Fruit fly (Drosophila melanogaster) whole organism, wandering third instar larva: ENCODE results near the gene CG43675.

Experiments
- Abd-B ChIP-seq: fragments of >200 bp; optimal IDR thresholded peaks from 2 replicates; lab custom pipeline; 2017; ENCODE audit warnings: missing biosample characterization, missing genetic modification characterization
- CG32264 ChIP-seq: fragments of 200-800 bp; sonication (Bioruptor generic); optimal IDR thresholded peaks from 2 replicates; lab custom pipeline; 2016; ENCODE audit warnings: missing biosample characterization, missing genetic modification characterization
- CG9705 ChIP-seq: fragments of 200-800 bp; sonication (Bioruptor generic); optimal IDR thresholded peaks from 2 replicates; lab custom pipeline; 2018; ENCODE audit warnings: missing biosample characterization, mild to moderate bottlenecking, missing genetic modification characterization
- CrebA ChIP-seq: fragments of 200-800 bp; sonication (Bioruptor generic); optimal IDR thresholded peaks from 2 replicates; lab custom pipeline; 2016; ENCODE audit warnings: missing biosample characterization, mild to moderate bottlenecking, missing genetic modification characterization, borderline replicate concordance
- Dfd ChIP-seq: fragments of >200 bp; optimal IDR thresholded peaks from 2 replicates; lab custom pipeline; 2017; ENCODE audit warnings: missing biosample characterization, missing genetic modification characterization
- Dif ChIP-seq: fragments of 200-275, 200-300 bp; sonication (Bioruptor generic); optimal IDR thresholded peaks from 2 replicates; lab custom pipeline; 2018; ENCODE audit warnings: missing biosample characterization, missing genetic modification characterization; ENCODE audit not compliant: partially characterized antibody
- GATAd ChIP-seq: sonication (Bioruptor generic); optimal IDR thresholded peaks from 2 replicates; lab custom pipeline; 2016; ENCODE audit warnings: missing biosample characterization, missing genetic modification characterization
- HLH106 ChIP-seq: fragments of 200-800 bp; optimal IDR thresholded peaks from 3 replicates; lab custom pipeline; 2019; ENCODE audit warnings: missing biosample characterization, mild to moderate bottlenecking, missing genetic modification characterization, moderate library complexity
- Hnf4 ChIP-seq: fragments of 200-800 bp; sonication (Bioruptor generic); optimal IDR thresholded peaks from 2 replicates; lab custom pipeline; 2016; ENCODE audit warnings: missing biosample characterization, mild to moderate bottlenecking, missing genetic modification characterization
- Hr78 ChIP-seq: fragments of >200 bp; optimal IDR thresholded peaks from 2 replicates; lab custom pipeline; 2017; ENCODE audit warnings: missing biosample characterization, missing genetic modification characterization
- Hr83 ChIP-seq: fragments of 200-300 bp; sonication (Bioruptor generic); optimal IDR thresholded peaks from 2 replicates; lab custom pipeline; 2016; ENCODE audit warnings: missing biosample characterization, mild to moderate bottlenecking, missing genetic modification characterization, moderate library complexity; ENCODE audit not compliant: poor library complexity, severe bottlenecking
- Jra ChIP-seq: sonication (Bioruptor generic); optimal IDR thresholded peaks from 2 replicates; lab custom pipeline; 2016; ENCODE audit warnings: missing biosample characterization, missing genetic modification characterization
- Mio ChIP-seq: sonication (Bioruptor generic); optimal IDR thresholded peaks from 2 replicates; lab custom pipeline; 2016; ENCODE audit warnings: missing biosample characterization, missing genetic modification characterization
- Myc ChIP-seq: fragments of >200 bp; optimal IDR thresholded peaks from 2 replicates; lab custom pipeline; 2017
- N ChIP-seq: fragments of >200 bp; optimal IDR thresholded peaks from 2 replicates; lab custom pipeline; 2018; ENCODE audit warnings: missing biosample characterization, missing external identifiers, missing genetic modification characterization
- OdsH ChIP-seq: fragments of 200-800 bp; sonication (Bioruptor generic); optimal IDR thresholded peaks from 2 replicates; lab custom pipeline; 2016; ENCODE audit warnings: missing biosample characterization, mild to moderate bottlenecking, missing genetic modification characterization
- Rel ChIP-seq, 2 experiments: fragments of 200-800 bp; sonication (Bioruptor generic) in 1 of 2; optimal IDR thresholded peaks; 2 replicates in 1 of 2; 3 replicates in 1 of 2; lab custom pipeline; 2016 to 2019; ENCODE audit warnings: mild to moderate bottlenecking in 2 of 2, missing biosample characterization in 2 of 2, missing genetic modification characterization in 2 of 2, moderate library complexity in 1 of 2
- Sp1 ChIP-seq: fragments of 200-800 bp; sonication (Bioruptor generic); optimal IDR thresholded peaks from 3 replicates; lab custom pipeline; 2019; ENCODE audit warnings: missing biosample characterization, mild to moderate bottlenecking, missing genetic modification characterization, moderate library complexity
- Vsx2 ChIP-seq: fragments of 200-300, 225-300 bp; sonication (Bioruptor generic); optimal IDR thresholded peaks from 2 replicates; lab custom pipeline; 2018; ENCODE audit warnings: missing biosample characterization, missing genetic modification characterization; ENCODE audit not compliant: partially characterized antibody
- br ChIP-seq: fragments of 200-800 bp; sonication (Bioruptor generic); optimal IDR thresholded peaks from 2 replicates; lab custom pipeline; 2016; ENCODE audit warnings: missing biosample characterization, missing genetic modification characterization
- brk ChIP-seq: fragments of 200-800 bp; sonication (Bioruptor generic); optimal IDR thresholded peaks from 2 replicates; lab custom pipeline; 2016; ENCODE audit warnings: missing biosample characterization, mild to moderate bottlenecking, missing genetic modification characterization
- dl ChIP-seq, 2 experiments: fragments of 175-275, 200-275 bp in 1 of 2; fragments of 200-275 bp in 1 of 2; sonication (Bioruptor generic); optimal IDR thresholded peaks; lab custom pipeline; 2018; ENCODE audit warnings: mild to moderate bottlenecking in 2 of 2, missing biosample characterization in 2 of 2, missing genetic modification characterization in 2 of 2, moderate library complexity in 2 of 2; ENCODE audit not compliant: partially characterized antibody in 2 of 2, insufficient read depth in 1 of 2
- dmrt93B ChIP-seq: fragments of 200-800 bp; sonication (Bioruptor generic); optimal IDR thresholded peaks from 2 replicates; lab custom pipeline; 2018; ENCODE audit warnings: missing biosample characterization, mild to moderate bottlenecking, missing genetic modification characterization
- dsf ChIP-seq: sonication (Bioruptor generic); optimal IDR thresholded peaks from 2 replicates; lab custom pipeline; 2016; ENCODE audit warnings: missing biosample characterization, missing genetic modification characterization, borderline replicate concordance
- ey ChIP-seq: fragments of 200-800 bp; sonication (Bioruptor generic); optimal IDR thresholded peaks from 2 replicates; lab custom pipeline; 2016; ENCODE audit warnings: missing biosample characterization, missing genetic modification characterization
- foxo ChIP-seq, 2 experiments: fragments of 200-800 bp; sonication (Bioruptor generic); optimal IDR thresholded peaks; 2 replicates in 1 of 2; 3 replicates in 1 of 2; lab custom pipeline; 2016 to 2017; ENCODE audit warnings: missing biosample characterization in 2 of 2, missing genetic modification characterization in 2 of 2
- fru ChIP-seq: fragments of 200-800 bp; sonication (Bioruptor generic); optimal IDR thresholded peaks from 3 replicates; lab custom pipeline; 2016; ENCODE audit warnings: missing biosample characterization, mild to moderate bottlenecking, missing genetic modification characterization
- h ChIP-seq: fragments of 200-800 bp; sonication (Bioruptor generic); optimal IDR thresholded peaks from 3 replicates; lab custom pipeline; 2016; ENCODE audit warnings: missing biosample characterization, mild to moderate bottlenecking, missing genetic modification characterization
- jim ChIP-seq: fragments of 175-275, 200-325 bp; sonication (Bioruptor generic); optimal IDR thresholded peaks from 2 replicates; lab custom pipeline; 2016; ENCODE audit warnings: missing biosample characterization, mild to moderate bottlenecking, missing genetic modification characterization
- lola ChIP-seq: fragments of >200 bp; optimal IDR thresholded peaks from 2 replicates; lab custom pipeline; 2017; ENCODE audit warnings: missing biosample characterization, missing genetic modification characterization
- pan ChIP-seq: fragments of >200 bp; optimal IDR thresholded peaks from 2 replicates; lab custom pipeline; 2017
- psq ChIP-seq: fragments of 200-800 bp; sonication (Bioruptor generic); optimal IDR thresholded peaks from 3 replicates; lab custom pipeline; 2017; ENCODE audit warnings: missing biosample characterization, mild to moderate bottlenecking, missing genetic modification characterization, moderate library complexity
- rgr ChIP-seq: fragments of 200-800 bp; sonication (Bioruptor generic); optimal IDR thresholded peaks from 3 replicates; lab custom pipeline; 2016; ENCODE audit warnings: missing biosample characterization, mild to moderate bottlenecking, missing genetic modification characterization
- sage ChIP-seq: fragments of 200-800 bp; sonication (Bioruptor generic); optimal IDR thresholded peaks from 2 replicates; lab custom pipeline; 2016; ENCODE audit warnings: missing biosample characterization, mild to moderate bottlenecking, missing genetic modification characterization
- sv ChIP-seq: fragments of 200-800 bp; sonication (Bioruptor generic); optimal IDR thresholded peaks from 3 replicates; lab custom pipeline; 2016; ENCODE audit warnings: missing biosample characterization, missing genetic modification characterization
- tai ChIP-seq: sonication (Bioruptor generic); optimal IDR thresholded peaks from 2 replicates; lab custom pipeline; 2016; ENCODE audit warnings: missing biosample characterization, missing genetic modification characterization
- woc ChIP-seq: sonication (Bioruptor generic); optimal IDR thresholded peaks from 2 replicates; lab custom pipeline; 2016; ENCODE audit warnings: missing biosample characterization, mild to moderate bottlenecking, missing genetic modification characterization

Gene CG43675

dm6 chr3R:9347702-9348378, 7.5 kb upstream of the CG43675 start:
- TF ChIP-seq sage (GFP tag; lab: Kevin White, UChicago) (peak; percentile 60), dsf (no peak), rgr (peak; percentile 78), Jra (GFP tag; lab: Kevin White, UChicago) (peak; percentile 18), Hnf4 (GFP tag; lab: Kevin White, UChicago) (peak; percentile 42), dl (GFP tag; optimal IDR thresholded peaks at IDR 0.05; lab: Kevin White, UChicago; ENCODE audit: insufficient read depth in 1 of 2, partially characterized antibody in 2 of 2) (no peak), Rel (GFP tag; optimal IDR thresholded peaks at IDR 0.05; lab: Kevin White, UChicago) (no peak), Rel (tag; optimal IDR thresholded peaks at IDR 0.05; lab: Kevin White, UChicago) (no peak), pan (lab: Kevin White, UChicago) (no peak), Hr78 (GFP tag; lab: Kevin White, UChicago) (no peak), brk (GFP tag; lab: Kevin White, UChicago) (peak; percentile 57), woc (GFP tag; lab: Kevin White, UChicago) (peak; percentile 74), CrebA (no peak), sv (no peak), Mio (GFP tag; lab: Kevin White, UChicago) (no peak), fru (GFP tag; lab: Kevin White, UChicago) (peak; percentile 81), Dfd (GFP tag; lab: Kevin White, UChicago) (no peak), Vsx2 (GFP tag; lab: Kevin White, UChicago) (no peak), ey (GFP tag; lab: Kevin White, UChicago) (peak; percentile 80), Myc (lab: Kevin White, UChicago) (no peak), psq (GFP tag; lab: Kevin White, UChicago) (peak; percentile 93), foxo (GFP tag; optimal IDR thresholded peaks at IDR 0.05; lab: Kevin White, UChicago) (peak in 1 of 2 experiments; percentile 80), dmrt93B (peak; percentile 46), GATAd (GFP tag; lab: Kevin White, UChicago) (no peak), CG9705 (no peak), CG32264 (GFP tag; lab: Kevin White, UChicago) (peak; percentile 36), HLH106 (tag; lab: Kevin White, UChicago) (peak; percentile 67), OdsH (GFP tag; lab: Kevin White, UChicago) (peak; percentile 79), Sp1 (GFP tag; lab: Kevin White, UChicago) (peak; percentile 75), h (GFP tag; lab: Kevin White, UChicago) (peak; percentile 84), tai (GFP tag; lab: Kevin White, UChicago) (peak; percentile 48), jim (no peak), Dif (GFP tag; lab: Kevin White, UChicago) (peak; percentile 9), br (peak; percentile 72)

dm6 chr3R:9348379-9348721, 6.9 kb upstream of the CG43675 start:
- TF ChIP-seq psq (GFP tag; lab: Kevin White, UChicago) (peak; percentile 89), N (GFP tag; lab: Kevin White, UChicago) (no peak), CrebA (no peak), Abd-B (GFP tag; lab: Kevin White, UChicago) (no peak), Dif (GFP tag; lab: Kevin White, UChicago) (peak; percentile 40), br (no peak), OdsH (GFP tag; lab: Kevin White, UChicago) (no peak), Jra (GFP tag; lab: Kevin White, UChicago) (no peak), tai (GFP tag; lab: Kevin White, UChicago) (no peak), brk (GFP tag; lab: Kevin White, UChicago) (no peak), dl (GFP tag; optimal IDR thresholded peaks at IDR 0.05; lab: Kevin White, UChicago; ENCODE audit: insufficient read depth in 1 of 2, partially characterized antibody in 2 of 2) (peak in 1 of 2 experiments; percentile 18), Vsx2 (GFP tag; lab: Kevin White, UChicago) (no peak), Hr83 (GFP tag; lab: Kevin White, UChicago) (no peak), Myc (lab: Kevin White, UChicago) (no peak), h (GFP tag; lab: Kevin White, UChicago) (no peak), sage (GFP tag; lab: Kevin White, UChicago) (no peak), CG32264 (GFP tag; lab: Kevin White, UChicago) (no peak), dmrt93B (no peak), lola (no peak), Dfd (GFP tag; lab: Kevin White, UChicago) (no peak), foxo (GFP tag; optimal IDR thresholded peaks at IDR 0.05; lab: Kevin White, UChicago) (no peak), woc (GFP tag; lab: Kevin White, UChicago) (no peak)
